Fruit fly (Drosophila melanogaster): ENCODE data around the gene Cisd2.

The Cisd2 gene

dm6 chr3R:29262481-29262880, 39.3 kb upstream of the Cisd2 start:
- TF ChIP-seq fd96Ca (GFP tag; IDR thresholded peaks at IDR 0.05): no peak

dm6 chr3R:29259466-29260132, 36.4 kb upstream of the Cisd2 start:
- TF ChIP-seq EcR (GFP tag; optimal IDR thresholded peaks at IDR 0.05) (no peak), CG32121 (GFP tag; IDR thresholded peaks at IDR 0.05) (no peak), CG14655 (GFP tag; optimal IDR thresholded peaks at IDR 0.05) (no peak), CG8301 (tag; optimal IDR thresholded peaks at IDR 0.05) (no peak), CG12605 (GFP tag; IDR thresholded peaks at IDR 0.05) (no peak), CG4496 (GFP tag; IDR thresholded peaks at IDR 0.05) (no peak), CG10348 (GFP tag; IDR thresholded peaks at IDR 0.05) (no peak), CG34367 (tag; optimal IDR thresholded peaks at IDR 0.05) (no peak), CG13204 (GFP tag; optimal IDR thresholded peaks at IDR 0.05) (no peak), D1 (tag; optimal IDR thresholded peaks at IDR 0.05) (no peak), CG17806 (tag; optimal IDR thresholded peaks at IDR 0.05) (peak; percentile 12), Pif1B (GFP tag; optimal IDR thresholded peaks at IDR 0.05) (no peak), Snoo (tag; optimal IDR thresholded peaks at IDR 0.05) (no peak), CG8159 (tag; optimal IDR thresholded peaks at IDR 0.05) (peak; percentile 5), Pif1A (GFP tag; optimal IDR thresholded peaks at IDR 0.05) (no peak), fd96Ca (GFP tag; IDR thresholded peaks at IDR 0.05) (no peak), CG15710 (tag; optimal IDR thresholded peaks at IDR 0.05) (no peak), Ets98B (GFP tag; IDR thresholded peaks at IDR 0.05) (no peak), CG9948 (tag; optimal IDR thresholded peaks at IDR 0.05) (peak; percentile 6), gl (tag; optimal IDR thresholded peaks at IDR 0.05) (no peak), rn (GFP tag; IDR thresholded peaks at IDR 0.05) (no peak)

- TF ChIP-seq D1 (tag; optimal IDR thresholded peaks at IDR 0.05) (no peak), CG13204 (GFP tag; optimal IDR thresholded peaks at IDR 0.05) (peak; percentile 73), CG4496 (GFP tag; IDR thresholded peaks at IDR 0.05) (no peak), CG32121 (GFP tag; IDR thresholded peaks at IDR 0.05) (no peak), CG15710 (tag; optimal IDR thresholded peaks at IDR 0.05) (no peak), gl (tag; optimal IDR thresholded peaks at IDR 0.05) (no peak), EcR (GFP tag; optimal IDR thresholded peaks at IDR 0.05) (peak; percentile 59), Ets98B (GFP tag; IDR thresholded peaks at IDR 0.05) (no peak)
Observed at dm6 chr3R:29257890-29258691, 34.9 kb upstream of the Cisd2 start.

dm6 chr3R:29256811-29257439, 33.7 kb upstream of the Cisd2 start:
- TF ChIP-seq Snoo (tag; optimal IDR thresholded peaks at IDR 0.05) (peak; percentile 51), CG14655 (GFP tag; optimal IDR thresholded peaks at IDR 0.05) (peak; percentile 61), CG8301 (tag; optimal IDR thresholded peaks at IDR 0.05) (peak; percentile 38), CG4496 (GFP tag; IDR thresholded peaks at IDR 0.05) (peak; percentile 86), D1 (tag; optimal IDR thresholded peaks at IDR 0.05) (peak; percentile 31), Pif1B (GFP tag; optimal IDR thresholded peaks at IDR 0.05) (peak; percentile 22), EcR (GFP tag; optimal IDR thresholded peaks at IDR 0.05) (no peak), gl (tag; optimal IDR thresholded peaks at IDR 0.05) (peak; percentile 70), Ets98B (GFP tag; IDR thresholded peaks at IDR 0.05) (peak; percentile 45; the same call in 1 of the 2 replicates), Pif1A (GFP tag; optimal IDR thresholded peaks at IDR 0.05) (peak; percentile 77), CG8159 (tag; optimal IDR thresholded peaks at IDR 0.05) (peak; percentile 87), CG12605 (GFP tag; IDR thresholded peaks at IDR 0.05) (peak; percentile 30; the same call in 1 of the 2 replicates), CG34367 (tag; optimal IDR thresholded peaks at IDR 0.05) (peak; percentile 79), CG9948 (tag; optimal IDR thresholded peaks at IDR 0.05) (peak; percentile 80), CG10348 (GFP tag; IDR thresholded peaks at IDR 0.05) (no peak), CG15710 (tag; optimal IDR thresholded peaks at IDR 0.05) (peak; percentile 71), fd96Ca (GFP tag; IDR thresholded peaks at IDR 0.05) (peak; percentile 54; the same call in 2 of the 3 replicates), CG32121 (GFP tag; IDR thresholded peaks at IDR 0.05) (no peak), CG17806 (tag; optimal IDR thresholded peaks at IDR 0.05) (peak; percentile 83), rn (GFP tag; IDR thresholded peaks at IDR 0.05) (0 out of 2 replicates have a peak, but pooled peaks have one; percentile 20), CG13204 (GFP tag; optimal IDR thresholded peaks at IDR 0.05) (no peak)

dm6 chr3R:29255963-29256527, 32.8 kb upstream of the Cisd2 start, which contains the start of gene CG45544:
Gene CG45544 (plus strand): TSS chr3R:29256485.
- TF ChIP-seq Pif1B (GFP tag; optimal IDR thresholded peaks at IDR 0.05) (peak; percentile 95), Ets98B (GFP tag; IDR thresholded peaks at IDR 0.05) (peak; percentile 68), CG14655 (GFP tag; optimal IDR thresholded peaks at IDR 0.05) (peak; percentile 88), CG32121 (GFP tag; IDR thresholded peaks at IDR 0.05) (0 out of 2 replicates have a peak, but pooled peaks have one; percentile 5), CG8159 (tag; optimal IDR thresholded peaks at IDR 0.05) (peak; percentile 96), D1 (tag; optimal IDR thresholded peaks at IDR 0.05) (peak; percentile 57), Pif1A (GFP tag; optimal IDR thresholded peaks at IDR 0.05) (peak; percentile 91), Snoo (tag; optimal IDR thresholded peaks at IDR 0.05) (peak; percentile 87), CG8301 (tag; optimal IDR thresholded peaks at IDR 0.05) (peak; percentile 85), gl (tag; optimal IDR thresholded peaks at IDR 0.05) (peak; percentile 94), CG13204 (GFP tag; optimal IDR thresholded peaks at IDR 0.05) (peak; percentile 88), CG4496 (GFP tag; IDR thresholded peaks at IDR 0.05) (peak; percentile 89), CG15710 (tag; optimal IDR thresholded peaks at IDR 0.05) (peak; percentile 97), rn (GFP tag; IDR thresholded peaks at IDR 0.05) (peak; percentile 76), CG34367 (tag; optimal IDR thresholded peaks at IDR 0.05) (peak; percentile 94), fd96Ca (GFP tag; IDR thresholded peaks at IDR 0.05) (peak; percentile 95), EcR (GFP tag; optimal IDR thresholded peaks at IDR 0.05) (peak; percentile 64), CG9948 (tag; optimal IDR thresholded peaks at IDR 0.05) (peak; percentile 95), CG17806 (tag; optimal IDR thresholded peaks at IDR 0.05) (peak; percentile 96), CG10348 (GFP tag; IDR thresholded peaks at IDR 0.05) (no peak), CG12605 (GFP tag; IDR thresholded peaks at IDR 0.05) (peak; percentile 73)

All from whole organism, pupa.